Fruit fly (Drosophila melanogaster): ENCODE measurements around the gene CG13248.

Gene CG13248

dm6 chr3L:20410345-20410744, at the start of gene CG13248:
CG13248 (minus strand) TSS chr3L:20410566.
- no peak for TF ChIP-seq Myc (optimal IDR thresholded peaks at IDR 0.05)
- no peak for TF ChIP-seq ttk (optimal IDR thresholded peaks at IDR 0.05)
- no peak for TF ChIP-seq Sin3A (optimal IDR thresholded peaks at IDR 0.05)
- TF ChIP-seq psq (optimal IDR thresholded peaks at IDR 0.05): no peak
- no peak for TF ChIP-seq h (optimal IDR thresholded peaks at IDR 0.05)
- no peak for TF ChIP-seq insv (optimal IDR thresholded peaks at IDR 0.05)

- TF ChIP-seq insv (optimal IDR thresholded peaks at IDR 0.05): no peak
Measured at dm6 chr3L:20452813-20453682, 42.7 kb upstream of the CG13248 start, which contains the start of gene CG5199. CG5199 (minus strand) TSS chr3L:20452864.

- TF ChIP-seq Sin3A (optimal IDR thresholded peaks at IDR 0.05) (no peak), ttk (optimal IDR thresholded peaks at IDR 0.05) (no peak), h (optimal IDR thresholded peaks at IDR 0.05) (no peak), psq (optimal IDR thresholded peaks at IDR 0.05) (no peak), Myc (optimal IDR thresholded peaks at IDR 0.05) (no peak), insv (optimal IDR thresholded peaks at IDR 0.05) (no peak)
Measured at dm6 chr3L:20448773-20449172, 38.4 kb upstream of the CG13248 start.

- TF ChIP-seq insv (optimal IDR thresholded peaks at IDR 0.05): no peak
- TF ChIP-seq h (optimal IDR thresholded peaks at IDR 0.05): no peak
- no peak for TF ChIP-seq Myc (optimal IDR thresholded peaks at IDR 0.05)
- no peak for TF ChIP-seq psq (optimal IDR thresholded peaks at IDR 0.05)
- TF ChIP-seq Sin3A (optimal IDR thresholded peaks at IDR 0.05): no peak
- no peak for TF ChIP-seq ttk (optimal IDR thresholded peaks at IDR 0.05)
Measured at dm6 chr3L:20447957-20448356, 37.6 kb upstream of the CG13248 start.

DNA sequence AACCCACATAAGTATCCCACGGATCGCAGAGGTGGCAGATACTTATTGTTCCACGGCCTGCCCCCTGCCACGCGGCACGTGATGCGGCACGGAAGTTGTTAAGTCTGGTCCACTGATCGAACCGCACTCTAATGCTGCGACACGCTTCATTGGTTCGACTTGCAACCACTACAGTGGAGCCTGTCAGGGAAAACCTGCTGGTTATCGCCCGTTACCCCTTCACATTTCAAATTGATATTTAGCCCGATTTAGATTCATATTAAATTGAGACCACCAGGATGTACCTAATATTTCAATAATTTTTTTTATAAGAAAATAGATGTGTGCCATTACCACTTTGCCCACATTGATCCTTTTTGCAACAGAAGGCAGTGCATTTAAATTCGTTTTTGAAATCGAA, 37.0 kb upstream of the CG13248 start:
- TF ChIP-seq Sin3A (optimal IDR thresholded peaks at IDR 0.05) (no peak), insv (optimal IDR thresholded peaks at IDR 0.05) (no peak), psq (optimal IDR thresholded peaks at IDR 0.05) (no peak), ttk (optimal IDR thresholded peaks at IDR 0.05) (no peak), h (optimal IDR thresholded peaks at IDR 0.05) (no peak), Myc (optimal IDR thresholded peaks at IDR 0.05) (no peak)

- no peak for TF ChIP-seq h (optimal IDR thresholded peaks at IDR 0.05)
- no peak for TF ChIP-seq ttk (optimal IDR thresholded peaks at IDR 0.05)
- no peak for TF ChIP-seq Sin3A (optimal IDR thresholded peaks at IDR 0.05)
- TF ChIP-seq Myc (optimal IDR thresholded peaks at IDR 0.05): no peak
- no peak for TF ChIP-seq psq (optimal IDR thresholded peaks at IDR 0.05)
- TF ChIP-seq insv (optimal IDR thresholded peaks at IDR 0.05): no peak
Measured at dm6 chr3L:20446030-20446429, 35.7 kb upstream of the CG13248 start.

- TF ChIP-seq insv (optimal IDR thresholded peaks at IDR 0.05): no peak
- TF ChIP-seq Sin3A (optimal IDR thresholded peaks at IDR 0.05): no peak
- TF ChIP-seq ttk (optimal IDR thresholded peaks at IDR 0.05): no peak
Measured at dm6 chr3L:20444815-20445519, 34.6 kb upstream of the CG13248 start.

DNA sequence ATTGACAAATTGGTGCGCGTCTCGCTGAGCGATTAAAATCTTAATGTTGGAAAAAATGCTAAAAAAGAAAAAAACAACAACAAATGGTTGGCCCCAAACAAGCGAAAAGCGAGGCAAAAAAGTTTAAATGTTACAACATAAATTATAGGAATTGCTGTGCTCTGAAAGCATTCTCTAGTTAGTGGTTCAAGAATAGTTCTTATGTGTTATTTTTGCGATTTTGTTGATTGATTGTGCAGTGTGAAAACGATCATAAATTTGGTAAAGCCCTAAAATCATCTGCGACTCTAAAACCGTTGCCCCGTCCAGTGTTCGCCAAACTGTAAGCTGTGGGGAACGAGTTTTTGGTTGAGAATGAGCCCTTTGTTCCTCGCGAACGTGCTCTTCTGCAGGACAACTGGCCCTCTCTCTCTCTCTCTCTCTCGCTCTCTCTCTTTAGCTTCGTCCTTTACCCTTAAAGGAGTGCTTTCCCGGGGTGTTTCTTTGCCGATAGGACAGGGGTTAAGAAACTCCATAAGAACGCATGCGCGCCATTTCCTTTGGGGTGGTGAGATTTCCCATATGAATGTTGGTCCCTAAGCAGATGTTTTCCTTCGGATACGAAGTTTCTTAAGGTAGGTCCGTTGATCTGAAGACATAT, 32.4 kb upstream of the CG13248 start:
- TF ChIP-seq Myc (optimal IDR thresholded peaks at IDR 0.05) (no peak), psq (optimal IDR thresholded peaks at IDR 0.05) (no peak), ttk (optimal IDR thresholded peaks at IDR 0.05) (no peak), insv (optimal IDR thresholded peaks at IDR 0.05) (no peak), h (optimal IDR thresholded peaks at IDR 0.05) (no peak), Sin3A (optimal IDR thresholded peaks at IDR 0.05) (no peak)

dm6 chr3L:20441632-20442469, 31.5 kb upstream of the CG13248 start, which contains the start of gene CG5910:
CG5910 (plus strand) TSS chr3L:20442419.
- TF ChIP-seq psq (optimal IDR thresholded peaks at IDR 0.05): no peak
- TF ChIP-seq ttk (optimal IDR thresholded peaks at IDR 0.05): no peak
- TF ChIP-seq h (optimal IDR thresholded peaks at IDR 0.05): no peak
- TF ChIP-seq insv (optimal IDR thresholded peaks at IDR 0.05): no peak
- TF ChIP-seq Myc (optimal IDR thresholded peaks at IDR 0.05): no peak
- no peak for TF ChIP-seq Sin3A (optimal IDR thresholded peaks at IDR 0.05)

DNA sequence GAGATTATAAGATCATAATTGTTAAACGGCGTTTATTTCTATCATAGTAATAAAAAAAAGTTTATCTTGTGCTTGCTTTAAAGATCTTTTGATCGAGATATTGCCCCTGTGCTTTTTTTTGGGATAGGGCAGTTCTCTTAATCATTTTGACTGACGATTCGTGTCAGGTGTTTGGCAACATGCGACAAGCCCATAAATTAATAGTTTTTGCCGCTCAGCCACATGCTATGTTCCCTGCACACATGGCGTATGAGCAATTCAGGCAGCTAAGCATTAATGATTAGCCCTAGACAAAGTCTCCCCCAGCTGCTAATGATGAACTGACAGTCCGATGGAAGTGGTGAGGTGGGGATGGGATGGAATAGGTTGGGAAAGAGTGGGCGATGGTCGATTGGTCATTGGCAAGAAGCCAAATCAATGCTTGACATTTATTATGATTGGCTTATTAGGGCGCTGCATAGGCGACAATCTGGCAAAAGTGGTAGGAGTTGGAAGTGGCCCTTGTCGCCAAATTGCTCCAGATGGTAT, 30.6 kb upstream of the CG13248 start:
- no peak for TF ChIP-seq insv (optimal IDR thresholded peaks at IDR 0.05)
- TF ChIP-seq h (optimal IDR thresholded peaks at IDR 0.05): no peak
- TF ChIP-seq psq (optimal IDR thresholded peaks at IDR 0.05): no peak
- no peak for TF ChIP-seq ttk (optimal IDR thresholded peaks at IDR 0.05)
- no peak for TF ChIP-seq Sin3A (optimal IDR thresholded peaks at IDR 0.05)
- TF ChIP-seq Myc (optimal IDR thresholded peaks at IDR 0.05): no peak

DNA sequence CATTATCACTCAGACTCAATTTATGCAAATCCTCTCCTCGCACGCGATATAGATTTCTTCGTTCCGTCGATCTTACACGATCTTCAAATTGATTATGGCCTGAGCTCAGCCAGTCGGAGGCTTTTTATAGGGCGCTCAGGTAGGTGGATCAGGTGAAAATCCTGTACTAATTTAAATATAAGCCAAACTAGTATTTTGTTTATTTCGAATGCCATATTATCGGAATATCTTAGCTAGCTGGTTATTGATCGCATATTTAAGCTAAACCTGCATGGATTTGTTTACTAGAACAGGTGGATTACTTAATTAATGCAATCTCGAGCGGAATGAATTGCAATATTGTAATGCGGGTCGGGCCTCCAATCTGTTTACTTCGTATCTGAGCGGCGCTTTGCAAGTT, 29.4 kb upstream of the CG13248 start, which contains the start of gene Hpd:
Gene Hpd (minus strand): TSS at position 101 of the 400 bp plus-strand sequence.
- no peak for TF ChIP-seq ttk (optimal IDR thresholded peaks at IDR 0.05)
- no peak for TF ChIP-seq h (optimal IDR thresholded peaks at IDR 0.05)
- no peak for TF ChIP-seq psq (optimal IDR thresholded peaks at IDR 0.05)
- no peak for TF ChIP-seq Myc (optimal IDR thresholded peaks at IDR 0.05)
- no peak for TF ChIP-seq Sin3A (optimal IDR thresholded peaks at IDR 0.05)
- no peak for TF ChIP-seq insv (optimal IDR thresholded peaks at IDR 0.05)
